Fruit fly (Drosophila melanogaster) whole organism, embryonic: ENCODE results near the gene CG5326.

Experiments used
- Antp ChIP-seq: fragments of 200-800 bp; sonication (Bioruptor generic); optimal IDR thresholded peaks from 3 replicates; lab custom pipeline; 2016; ENCODE audit warnings: missing biosample characterization, missing genetic modification characterization
- Asciz ChIP-seq: fragments of 200-800 bp; sonication (Bioruptor generic); optimal IDR thresholded peaks from 2 replicates; lab custom pipeline; 2017; ENCODE audit warnings: missing biosample characterization, mild to moderate bottlenecking, missing genetic modification characterization, missing genetic modification reagents
- CG1024 ChIP-seq: fragments of 200-800 bp; sonication (Bioruptor generic); IDR thresholded peaks from 2 replicates; pipeline ENCODE4 v1.3.6; 2022; ENCODE audit warnings: missing biosample characterization, missing genetic modification characterization
- CG10979 ChIP-seq: fragments of 200-800 bp; sonication (Bioruptor generic); optimal IDR thresholded peaks from 2 replicates; lab custom pipeline; 2018; ENCODE audit warnings: missing biosample characterization, mild to moderate bottlenecking, missing genetic modification characterization, moderate library complexity
- CG11456 ChIP-seq: fragments of 200-800 bp; sonication (Bioruptor generic); IDR thresholded peaks from 3 replicates; pipeline ENCODE4 v1.3.6; 2022; ENCODE audit warnings: missing biosample characterization, missing genetic modification characterization
- CG11504 ChIP-seq: fragments of 200-800 bp; sonication (Bioruptor generic); optimal IDR thresholded peaks from 3 replicates; lab custom pipeline; 2019; ENCODE audit warnings: missing biosample characterization, mild to moderate bottlenecking, missing genetic modification characterization, moderate library complexity
- CG11696 ChIP-seq: fragments of 200-800 bp; sonication (Bioruptor generic); IDR thresholded peaks from 2 replicates; pipeline ENCODE4 v1.3.6; 2022; ENCODE audit warnings: missing biosample characterization, missing genetic modification characterization
- CG12219 ChIP-seq: fragments of 200-800 bp; sonication (Bioruptor generic); optimal IDR thresholded peaks from 3 replicates; lab custom pipeline; 2018; ENCODE audit warnings: missing biosample characterization, mild to moderate bottlenecking, missing genetic modification characterization
- CG12391 ChIP-seq: fragments of 200-800 bp; sonication (Bioruptor generic); optimal IDR thresholded peaks from 3 replicates; lab custom pipeline; 2018; ENCODE audit warnings: missing biosample characterization, mild to moderate bottlenecking, missing genetic modification characterization, moderate library complexity
- CG14667 ChIP-seq: fragments of 200-800 bp; sonication (Bioruptor generic); IDR thresholded peaks from 2 replicates; pipeline ENCODE4 v1.3.6; 2022; ENCODE audit warnings: missing biosample characterization, missing genetic modification characterization
- CG15479 ChIP-seq: fragments of 200-800 bp; sonication (Bioruptor generic); optimal IDR thresholded peaks from 3 replicates; lab custom pipeline; 2019; ENCODE audit warnings: missing biosample characterization, mild to moderate bottlenecking, missing genetic modification characterization, moderate library complexity
- CG16863 ChIP-seq: fragments of 200-800 bp; sonication (Bioruptor generic); optimal IDR thresholded peaks from 3 replicates; lab custom pipeline; 2016; ENCODE audit warnings: missing biosample characterization, missing genetic modification characterization
- CG17359 ChIP-seq: fragments of 200-800 bp; sonication (Bioruptor generic); optimal IDR thresholded peaks from 3 replicates; lab custom pipeline; 2018; ENCODE audit warnings: missing biosample characterization, mild to moderate bottlenecking, missing genetic modification characterization, moderate library complexity
- CG17385 ChIP-seq: fragments of 200-800 bp; sonication (Bioruptor generic); optimal IDR thresholded peaks from 3 replicates; lab custom pipeline; 2018; ENCODE audit warnings: missing biosample characterization, mild to moderate bottlenecking, missing genetic modification characterization
- CG17612 ChIP-seq: fragments of 200-800 bp; sonication (Bioruptor generic); IDR thresholded peaks from 2 replicates; pipeline ENCODE4 v1.3.6; 2022; ENCODE audit warnings: missing biosample characterization, missing genetic modification characterization
- CG30431 ChIP-seq: fragments of 200-800 bp; sonication (Bioruptor generic); optimal IDR thresholded peaks from 2 replicates; lab custom pipeline; 2017; ENCODE audit warnings: missing biosample characterization, missing genetic modification characterization
- CG31441 ChIP-seq: fragments of 200-800 bp; sonication (Bioruptor generic); IDR thresholded peaks from 2 replicates; pipeline ENCODE4 v1.3.6; 2022; ENCODE audit warnings: missing biosample characterization, missing genetic modification characterization
- CG32532 ChIP-seq: fragments of 200-800 bp; sonication (Bioruptor generic); IDR thresholded peaks from 2 replicates; pipeline ENCODE4 v1.3.6; 2022; ENCODE audit warnings: missing biosample characterization, missing genetic modification characterization
- CG5180 ChIP-seq: fragments of 200-800 bp; sonication (Bioruptor generic); optimal IDR thresholded peaks from 3 replicates; lab custom pipeline; 2017; ENCODE audit warnings: missing biosample characterization, missing genetic modification characterization, mild to moderate bottlenecking, moderate library complexity, missing genetic modification reagents
- CG6689 ChIP-seq: fragments of 200-800 bp; sonication (Bioruptor generic); IDR thresholded peaks from 2 replicates; pipeline ENCODE4 v1.3.6; 2022; ENCODE audit warnings: missing biosample characterization, missing genetic modification characterization
- CG7556 ChIP-seq: fragments of 200-800 bp; sonication (Bioruptor generic); optimal IDR thresholded peaks from 2 replicates; lab custom pipeline; 2017; ENCODE audit warnings: missing biosample characterization, mild to moderate bottlenecking, missing genetic modification characterization
- CG9437 ChIP-seq: fragments of 200-800 bp; sonication (Bioruptor generic); optimal IDR thresholded peaks from 2 replicates; lab custom pipeline; 2018; ENCODE audit warnings: missing biosample characterization, mild to moderate bottlenecking, missing genetic modification characterization
- CoRest ChIP-seq: fragments of 200-800 bp; sonication (Bioruptor generic); optimal IDR thresholded peaks from 3 replicates; lab custom pipeline; 2018; ENCODE audit warnings: missing biosample characterization, mild to moderate bottlenecking, missing genetic modification characterization, moderate library complexity
- D19B ChIP-seq: fragments of 200-800 bp; sonication (Bioruptor generic); optimal IDR thresholded peaks from 2 replicates; lab custom pipeline; 2017; ENCODE audit warnings: missing biosample characterization, mild to moderate bottlenecking, missing genetic modification characterization
- Elba2 ChIP-seq: fragments of 200-800 bp; sonication (Bioruptor generic); optimal IDR thresholded peaks from 3 replicates; lab custom pipeline; 2016; ENCODE audit warnings: missing biosample characterization, missing genetic modification characterization
- Fer1 ChIP-seq: fragments of 200-800 bp; sonication (Bioruptor generic); optimal IDR thresholded peaks from 2 replicates; lab custom pipeline; 2017; ENCODE audit warnings: missing biosample characterization, mild to moderate bottlenecking, missing genetic modification characterization
- Fer3 ChIP-seq: fragments of 200-800 bp; sonication (Bioruptor generic); optimal IDR thresholded peaks from 2 replicates; lab custom pipeline; 2018; ENCODE audit warnings: missing biosample characterization, mild to moderate bottlenecking, missing genetic modification characterization, moderate library complexity
- H2.0 ChIP-seq: fragments of 200-800 bp; sonication (Bioruptor generic); IDR thresholded peaks from 2 replicates; pipeline ENCODE4 v1.3.6; 2022; ENCODE audit warnings: missing biosample characterization, missing genetic modification characterization
- Meics ChIP-seq: fragments of 200-800 bp; sonication (Bioruptor generic); optimal IDR thresholded peaks from 2 replicates; lab custom pipeline; 2017; ENCODE audit warnings: missing biosample characterization, mild to moderate bottlenecking, missing genetic modification characterization
- Mrtf ChIP-seq: fragments of 200-800 bp; sonication (Bioruptor generic); IDR thresholded peaks from 3 replicates; pipeline ENCODE4 v1.3.6; 2022; ENCODE audit warnings: missing biosample characterization, missing genetic modification characterization
- Oli ChIP-seq: fragments of 200-800 bp; sonication (Bioruptor generic); optimal IDR thresholded peaks from 2 replicates; lab custom pipeline; 2018; ENCODE audit warnings: missing biosample characterization, mild to moderate bottlenecking, missing genetic modification characterization, moderate library complexity
- Ptx1 ChIP-seq: fragments of 200-800 bp; sonication (Bioruptor generic); IDR thresholded peaks from 2 replicates; pipeline ENCODE4 v1.3.6; 2022; ENCODE audit warnings: missing biosample characterization, missing genetic modification characterization
- Rfx ChIP-seq: fragments of 200-800 bp; sonication (Bioruptor generic); IDR thresholded peaks from 2 replicates; pipeline ENCODE4 v1.3.6; 2022; ENCODE audit warnings: missing biosample characterization, missing genetic modification characterization
- Rx ChIP-seq: fragments of 200-800 bp; sonication (Bioruptor generic); IDR thresholded peaks from 2 replicates; pipeline ENCODE4 v1.3.6; 2022; ENCODE audit warnings: missing biosample characterization, missing genetic modification characterization
- Vsx1 ChIP-seq: fragments of 200-800 bp; sonication (Bioruptor generic); optimal IDR thresholded peaks from 2 replicates; lab custom pipeline; 2017; ENCODE audit warnings: missing biosample characterization, mild to moderate bottlenecking, missing genetic modification characterization, missing genetic modification reagents
- btn ChIP-seq: fragments of 200-800 bp; sonication (Bioruptor generic); optimal IDR thresholded peaks from 2 replicates; lab custom pipeline; 2016; ENCODE audit warnings: missing biosample characterization, missing genetic modification characterization
- crol ChIP-seq: fragments of 200-800 bp; sonication (Bioruptor generic); IDR thresholded peaks from 2 replicates; pipeline ENCODE4 v1.3.6; 2022; ENCODE audit warnings: missing biosample characterization, missing genetic modification characterization
- dan ChIP-seq: fragments of 200-800 bp; sonication (Bioruptor generic); IDR thresholded peaks from 2 replicates; pipeline ENCODE4 v1.3.6; 2022; ENCODE audit warnings: missing biosample characterization, missing genetic modification characterization
- exex ChIP-seq: fragments of 200-800 bp; sonication (Bioruptor generic); optimal IDR thresholded peaks from 4 replicates; lab custom pipeline; 2018; ENCODE audit warnings: missing biosample characterization, mild to moderate bottlenecking, missing genetic modification characterization, moderate library complexity
- otp ChIP-seq: fragments of 200-800 bp; sonication (Bioruptor generic); IDR thresholded peaks from 3 replicates; pipeline ENCODE4, ENCODE4 v1.3.6; 2022; ENCODE audit warnings: missing biosample characterization, missing genetic modification characterization
- pan ChIP-seq, 4 experiments: fragments of >200 bp in 3 of 4; fragments of 200-800 bp in 1 of 4; sonication (Bioruptor generic) in 1 of 4; optimal IDR thresholded peaks in 3 of 4; IDR thresholded peaks in 1 of 4; 2 replicates each; pipeline versions ENCODE4 v1.3.6 to Lab custom; 2017 to 2022; ENCODE audit warnings: missing biosample characterization in 2 of 4, missing genetic modification characterization in 2 of 4, mixed read lengths in 1 of 4
- peb ChIP-seq: fragments of 200-800 bp; sonication (Bioruptor generic); IDR thresholded peaks from 2 replicates; pipeline ENCODE4 v1.3.6; 2022; ENCODE audit warnings: missing biosample characterization, missing genetic modification characterization
- phol ChIP-seq: fragments of 200-800 bp; sonication (Bioruptor generic); optimal IDR thresholded peaks from 3 replicates; lab custom pipeline; 2018; ENCODE audit warnings: missing biosample characterization, mild to moderate bottlenecking, missing genetic modification characterization, moderate library complexity
- row ChIP-seq: fragments of 200-800 bp; sonication (Bioruptor generic); IDR thresholded peaks from 3 replicates; pipeline ENCODE4 v1.3.6; 2022; ENCODE audit warnings: missing biosample characterization, missing genetic modification characterization
- sens ChIP-seq: fragments of 200-800 bp; sonication (Bioruptor generic); peaks from one replicate; lab custom pipeline; 2016; ENCODE audit warnings: missing biosample characterization, missing genetic modification characterization
- slbo ChIP-seq: fragments of 200-800 bp; sonication (Bioruptor generic); IDR thresholded peaks from 2 replicates; pipeline ENCODE4 v1.3.6; 2022; ENCODE audit warnings: missing biosample characterization, missing genetic modification characterization
- slou ChIP-seq: fragments of 200-800 bp; sonication (Bioruptor generic); optimal IDR thresholded peaks from 3 replicates; lab custom pipeline; 2016; ENCODE audit warnings: missing biosample characterization, missing genetic modification characterization
- tgo ChIP-seq: fragments of 200-800 bp; sonication (Bioruptor generic); IDR thresholded peaks from 3 replicates; pipeline ENCODE4 v1.3.6; 2022; ENCODE audit warnings: missing biosample characterization, missing genetic modification characterization
- wor ChIP-seq: fragments of 200-800 bp; sonication (Bioruptor generic); IDR thresholded peaks from 2 replicates; pipeline ENCODE4 v1.3.6; 2022; ENCODE audit warnings: missing biosample characterization, missing genetic modification characterization

Gene CG5326

DNA sequence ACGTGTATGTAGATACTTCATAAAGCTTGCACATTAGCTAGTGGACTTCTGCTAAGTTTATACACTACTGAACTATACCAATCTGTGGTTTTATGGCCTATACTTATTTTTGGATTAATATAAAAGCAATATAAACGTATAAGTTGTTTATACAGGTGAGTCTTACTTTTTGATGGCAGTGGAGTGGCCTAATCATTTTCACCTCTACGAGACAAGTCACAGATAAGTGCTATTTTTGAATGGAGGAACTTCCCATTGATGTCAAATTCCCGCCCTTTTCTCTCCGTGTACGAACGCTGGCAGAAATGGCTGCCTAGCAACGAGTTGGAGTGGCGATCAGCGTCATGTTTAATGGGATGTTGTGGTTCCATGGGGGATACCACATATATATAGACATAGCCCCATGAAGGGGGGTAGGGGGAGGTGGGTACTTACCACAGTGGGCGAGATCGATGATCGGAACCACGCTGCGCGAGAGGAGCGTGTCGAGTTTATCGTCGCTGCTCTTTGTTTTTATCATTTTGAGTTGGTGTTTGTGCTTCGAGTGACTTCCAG lies 13.3 kb downstream of the CG5326 start (continued):
- peak; percentile 27 for TF ChIP-seq Asciz (GFP tag; lab: Kevin White, UChicago)
- TF ChIP-seq CG6689 (GFP tag; lab: Robert Waterston, UW): peak; percentile 18; the same call in 1 of the 2 replicates
- no peak for TF ChIP-seq CG17385 (GFP tag; lab: Kevin White, UChicago)
- peak; percentile 25 for TF ChIP-seq Meics (GFP tag; lab: Kevin White, UChicago)
- TF ChIP-seq CG14667 (GFP tag; lab: Robert Waterston, UW): 0 out of 2 replicates have a peak, but pooled peaks have one; percentile 45
- no peak for TF ChIP-seq wor (GFP tag; lab: Robert Waterston, UW)
- TF ChIP-seq Ptx1: peak; percentile 51
- TF ChIP-seq peb (GFP tag; lab: Robert Waterston, UW): no peak
- TF ChIP-seq CG31441 (GFP tag; lab: Robert Waterston, UW): peak; percentile 35; the same call in 1 of the 2 replicates
- peak; percentile 13; the same call in 1 of the 2 replicates for TF ChIP-seq CG17612 (GFP tag; lab: Robert Waterston, UW)
- no peak for TF ChIP-seq dan (GFP tag; lab: Robert Waterston, UW)
- TF ChIP-seq phol (tag; lab: Kevin White, UChicago): peak; percentile 30
- TF ChIP-seq CG16863 (GFP tag; lab: Kevin White, UChicago): peak; percentile 27
- peak; percentile 72 for TF ChIP-seq sens
- peak; percentile 20 for TF ChIP-seq CG7556 (GFP tag; lab: Kevin White, UChicago)
- 0 out of 3 replicates have a peak, but pooled peaks have one; percentile 28 for TF ChIP-seq Mrtf (GFP tag; lab: Robert Waterston, UW)
- TF ChIP-seq Rx: 0 out of 2 replicates have a peak, but pooled peaks have one; percentile 20
- no peak for TF ChIP-seq CG17359 (tag; lab: Kevin White, UChicago)
- TF ChIP-seq slou (GFP tag; lab: Kevin White, UChicago): peak; percentile 2
- TF ChIP-seq btn (GFP tag; lab: Kevin White, UChicago): no peak
- TF ChIP-seq CG30431: no peak
- no peak for TF ChIP-seq Fer1 (GFP tag; lab: Kevin White, UChicago)
- no peak for TF ChIP-seq pan (optimal IDR thresholded peaks at IDR 0.05; lab: Kevin White, UChicago)
- TF ChIP-seq pan (GFP tag; optimal IDR thresholded peaks at IDR 0.05 in 1 of 2, IDR thresholded peaks at IDR 0.05 in 1 of 2): peak in 1 of 2 experiments; percentile 59
- peak; percentile 26 for TF ChIP-seq CG12219
- TF ChIP-seq CG15479 (GFP tag; lab: Kevin White, UChicago): no peak
- TF ChIP-seq H2.0 (GFP tag; lab: Robert Waterston, UW): peak; percentile 18; the same call in 1 of the 2 replicates
- peak; percentile 27 for TF ChIP-seq Vsx1
- TF ChIP-seq CG11504 (tag; lab: Kevin White, UChicago): peak; percentile 44
- peak; percentile 85 for TF ChIP-seq crol (GFP tag; lab: Robert Waterston, UW)
- peak; percentile 10 for TF ChIP-seq CG9437 (GFP tag; lab: Kevin White, UChicago)
- TF ChIP-seq Oli (tag; lab: Kevin White, UChicago): peak; percentile 14
- peak; percentile 28 for TF ChIP-seq exex
- peak; percentile 57 for TF ChIP-seq row (GFP tag; lab: Robert Waterston, UW)
- peak; percentile 19 for TF ChIP-seq Antp
- TF ChIP-seq Elba2 (GFP tag; lab: Kevin White, UChicago): no peak
- peak; percentile 31 for TF ChIP-seq CG10979 (tag; lab: Kevin White, UChicago)
- peak; percentile 53 for TF ChIP-seq Rfx (GFP tag; lab: Robert Waterston, UW)
- TF ChIP-seq D19B: no peak
- 0 out of 2 replicates have a peak, but pooled peaks have one; percentile 9 for TF ChIP-seq CG1024
- TF ChIP-seq CG32532 (GFP tag; lab: Robert Waterston, UW): peak; percentile 40; the same call in 1 of the 2 replicates
- no peak for TF ChIP-seq CG11696 (GFP tag; lab: Robert Waterston, UW)
- no peak for TF ChIP-seq Fer3 (tag; lab: Kevin White, UChicago)
- TF ChIP-seq slbo (GFP tag; lab: Robert Waterston, UW): peak; percentile 40
- peak; percentile 10 for TF ChIP-seq CG12391
- TF ChIP-seq CoRest (tag; lab: Kevin White, UChicago): peak; percentile 19
- TF ChIP-seq CG5180 (GFP tag; lab: Kevin White, UChicago): peak; percentile 18
- TF ChIP-seq CG11456: peak; percentile 58; the same call in 1 of the 3 replicates
- TF ChIP-seq otp (GFP tag; lab: Robert Waterston, UW): 0 out of 3 replicates have a peak, but pooled peaks have one; percentile 47
- no peak for TF ChIP-seq tgo (GFP tag; lab: Robert Waterston, UW)
